3 fruit fly cellular contexts compared by ENCODE assay signal in the genomic region with DNA sequence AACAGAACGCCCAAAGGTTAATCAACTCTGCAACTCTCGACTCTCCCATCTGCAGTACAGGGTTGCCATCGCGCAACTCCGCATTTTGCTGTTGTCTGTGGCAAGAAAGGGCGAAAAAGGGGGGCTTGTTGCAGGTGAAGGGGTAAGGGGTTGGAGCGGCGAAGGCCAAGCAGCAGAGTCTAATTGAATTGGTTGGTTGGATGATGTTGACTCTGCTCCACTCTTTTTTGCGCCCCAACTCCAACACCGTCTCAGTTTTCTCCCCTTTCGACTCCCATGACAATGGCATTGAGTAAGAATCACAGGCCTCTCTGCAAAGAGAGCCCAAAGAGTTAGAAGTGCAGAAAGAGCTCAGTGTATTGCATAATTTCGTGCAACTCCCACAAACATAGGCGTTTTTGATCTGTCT.
TF ChIP-seq lines count a peak whose summit lies in the region.

No protein-coding gene starts in this region.

TF ChIP-seq in whole organism, embryonic, 481 proteins besides CTCF, POLR2A, EP300 and RAD21 (continued from another document):
- TF ChIP-seq kni (GFP tag; optimal IDR thresholded peaks at IDR 0.05; lab: Kevin White, UChicago) = no peak
- TF ChIP-seq CG14050 (GFP tag; IDR thresholded peaks at IDR 0.05; lab: Robert Waterston, UW) = no peak
- TF ChIP-seq ERR (GFP tag; optimal IDR thresholded peaks at IDR 0.05; lab: Kevin White, UChicago) = no peak
- TF ChIP-seq HHEX (GFP tag; optimal IDR thresholded peaks at IDR 0.05; lab: Kevin White, UChicago) = no peak
- no peak for TF ChIP-seq trem (tag; optimal IDR thresholded peaks at IDR 0.05; lab: Kevin White, UChicago)
- TF ChIP-seq Gsc (GFP tag; IDR thresholded peaks at IDR 0.05; lab: Robert Waterston, UW) = no peak
- no peak for TF ChIP-seq kah (GFP tag; optimal IDR thresholded peaks at IDR 0.05; lab: Kevin White, UChicago)
- TF ChIP-seq oc (tag; optimal IDR thresholded peaks at IDR 0.05; lab: Kevin White, UChicago) = no peak
- no peak for TF ChIP-seq mirr (GFP tag; optimal IDR thresholded peaks at IDR 0.05; lab: Kevin White, UChicago)
- no peak for TF ChIP-seq da (GFP tag; optimal IDR thresholded peaks at IDR 0.05; lab: Kevin White, UChicago)

TF ChIP-seq in whole organism, prepupa, 60 proteins besides CTCF, POLR2A, EP300 and RAD21 (continued from another document):
- TF ChIP-seq pdm3 (GFP tag; optimal IDR thresholded peaks at IDR 0.05; lab: Kevin White, UChicago) (peak; percentile 25), cyc (GFP tag; optimal IDR thresholded peaks at IDR 0.05; lab: Kevin White, UChicago) (no peak), CG34406 (GFP tag; optimal IDR thresholded peaks at IDR 0.05; lab: Kevin White, UChicago) (no peak), CG6276 (GFP tag; optimal IDR thresholded peaks at IDR 0.05; lab: Kevin White, UChicago) (no peak), Ets21C (GFP tag; optimal IDR thresholded peaks at IDR 0.05; lab: Kevin White, UChicago) (no peak), CG6808 (GFP tag; optimal IDR thresholded peaks at IDR 0.05; lab: Kevin White, UChicago) (no peak), vri (GFP tag; optimal IDR thresholded peaks at IDR 0.05; lab: Kevin White, UChicago) (peak; percentile 97), CG16779 (tag; optimal IDR thresholded peaks at IDR 0.05; lab: Kevin White, UChicago) (no peak), dac (GFP tag; optimal IDR thresholded peaks at IDR 0.05; lab: Kevin White, UChicago) (peak; percentile 22), Eip75B (GFP tag; optimal IDR thresholded peaks at IDR 0.05; lab: Kevin White, UChicago) (peak; percentile 53), topi (GFP tag; optimal IDR thresholded peaks at IDR 0.05; lab: Kevin White, UChicago) (no peak), CG6854 (GFP tag; optimal IDR thresholded peaks at IDR 0.05; lab: Kevin White, UChicago) (no peak), CG11294 (GFP tag; IDR thresholded peaks at IDR 0.05; lab: Robert Waterston, UW) (0 out of 2 replicates have a peak, but pooled peaks have one; percentile 27), net (GFP tag; optimal IDR thresholded peaks at IDR 0.05; lab: Kevin White, UChicago) (peak; percentile 44), fd85E (GFP tag; optimal IDR thresholded peaks at IDR 0.05; lab: Kevin White, UChicago) (peak; percentile 3), CG7368 (GFP tag; optimal IDR thresholded peaks at IDR 0.05; lab: Kevin White, UChicago) (peak; percentile 45), Eip78C (GFP tag; lab: Kevin White, UChicago) (peak; percentile 57), CG10669 (GFP tag; optimal IDR thresholded peaks at IDR 0.05; lab: Kevin White, UChicago) (no peak), Met (GFP tag; optimal IDR thresholded peaks at IDR 0.05; lab: Kevin White, UChicago) (peak; percentile 53), salr (GFP tag; optimal IDR thresholded peaks at IDR 0.05; lab: Kevin White, UChicago) (no peak), Eip93F (GFP tag; optimal IDR thresholded peaks at IDR 0.05; lab: Kevin White, UChicago) (no peak), esn (GFP tag; optimal IDR thresholded peaks at IDR 0.05; lab: Kevin White, UChicago) (peak; percentile 8), CG8319 (GFP tag; optimal IDR thresholded peaks at IDR 0.05; lab: Kevin White, UChicago) (no peak), dsx (GFP tag; optimal IDR thresholded peaks at IDR 0.05; lab: Kevin White, UChicago; ENCODE audit: poor library complexity, severe bottlenecking) (no peak), CG9139 (GFP tag; optimal IDR thresholded peaks at IDR 0.05; lab: Kevin White, UChicago) (no peak), achi (GFP tag; optimal IDR thresholded peaks at IDR 0.05; lab: Kevin White, UChicago) (peak; percentile 28), CG31627 (GFP tag; optimal IDR thresholded peaks at IDR 0.05; lab: Kevin White, UChicago) (peak; percentile 30), CG8119 (GFP tag; IDR thresholded peaks at IDR 0.05; lab: Robert Waterston, UW) (peak; percentile 58; the same call in 2 of the 3 replicates), Hr38 (GFP tag; optimal IDR thresholded peaks at IDR 0.05; lab: Kevin White, UChicago) (no peak), OdsH (GFP tag; optimal IDR thresholded peaks at IDR 0.05; lab: Kevin White, UChicago) (peak; percentile 7)

TF ChIP-seq in whole organism, wandering third instar larva, 38 proteins besides CTCF, POLR2A, EP300 and RAD21 (continued from another document):
- TF ChIP-seq HLH106 (tag; optimal IDR thresholded peaks at IDR 0.05; lab: Kevin White, UChicago) = peak; percentile 37
- TF ChIP-seq lola (GFP tag; optimal IDR thresholded peaks at IDR 0.05; lab: Kevin White, UChicago) = no peak
- TF ChIP-seq rgr (GFP tag; optimal IDR thresholded peaks at IDR 0.05; lab: Kevin White, UChicago) = peak; percentile 3
- TF ChIP-seq br (GFP tag; optimal IDR thresholded peaks at IDR 0.05; lab: Kevin White, UChicago) = peak; percentile 23
- no peak for TF ChIP-seq Abd-B (GFP tag; optimal IDR thresholded peaks at IDR 0.05; lab: Kevin White, UChicago)
- TF ChIP-seq Rel (GFP tag; optimal IDR thresholded peaks at IDR 0.05; lab: Kevin White, UChicago) = no peak
- no peak for TF ChIP-seq Rel (tag; optimal IDR thresholded peaks at IDR 0.05; lab: Kevin White, UChicago)
